Fruit fly (Drosophila melanogaster): ENCODE results near the gene CG42846.

CG42846 gene

DNA sequence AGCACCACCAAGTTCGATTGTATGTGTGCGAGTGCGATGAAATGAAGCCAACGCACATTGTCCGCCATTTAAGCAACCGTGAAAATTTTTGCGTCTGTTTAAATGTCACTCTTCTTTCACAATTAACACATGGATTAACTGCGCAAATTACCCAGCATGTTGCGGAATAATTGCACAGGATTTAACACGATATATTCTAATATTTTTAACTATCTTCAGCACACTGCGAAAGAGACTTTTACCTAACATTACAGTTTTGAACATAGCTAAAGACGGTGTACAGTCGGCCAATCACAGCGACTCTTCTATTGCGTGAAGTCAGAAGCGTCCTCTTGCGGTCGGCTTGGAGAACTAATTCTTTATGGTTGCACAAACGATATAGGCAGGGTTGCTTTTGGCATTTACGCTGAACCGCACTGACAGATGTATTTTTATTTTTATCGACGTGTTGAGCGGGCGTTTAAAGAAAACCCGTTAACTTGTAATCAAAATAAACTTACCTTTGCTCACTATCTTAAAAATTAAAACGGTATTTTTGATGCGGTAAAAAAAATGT lies 15.3 kb upstream of the CG42846 start (continued):
- TF ChIP-seq ro (GFP tag; IDR thresholded peaks at IDR 0.05) (no peak), CG11504 (tag; optimal IDR thresholded peaks at IDR 0.05) (no peak), maf-S (GFP tag; optimal IDR thresholded peaks at IDR 0.05) (no peak), oc (tag; optimal IDR thresholded peaks at IDR 0.05) (no peak), CG10565 (GFP tag; optimal IDR thresholded peaks at IDR 0.05) (no peak), CG14710 (tag; optimal IDR thresholded peaks at IDR 0.05) (peak; percentile 69), CG43689 (GFP tag; IDR thresholded peaks at IDR 0.05) (no peak), CG4404 (GFP tag; IDR thresholded peaks at IDR 0.05) (no peak), org-1 (GFP tag; optimal IDR thresholded peaks at IDR 0.05) (no peak), vnd (GFP tag; IDR thresholded peaks at IDR 0.05; ENCODE audit: partially characterized antibody) (no peak; the same call in 2 of the 3 replicates), hth (optimal IDR thresholded peaks at IDR 0.05) (no peak), cas (GFP tag; IDR thresholded peaks at IDR 0.05) (0 out of 2 replicates have a peak, but pooled peaks have one; percentile 10), Bteb2 (GFP tag; optimal IDR thresholded peaks at IDR 0.05) (no peak), dimm (GFP tag; IDR thresholded peaks at IDR 0.05) (no peak), trh (GFP tag; optimal IDR thresholded peaks at IDR 0.05) (no peak), CG12769 (tag; optimal IDR thresholded peaks at IDR 0.05) (no peak), Pdp1 (GFP tag; optimal IDR thresholded peaks at IDR 0.05) (peak; percentile 29 to 88), NFAT (GFP tag; IDR thresholded peaks at IDR 0.05) (no peak; the same call in 1 of the 2 replicates), jumu (GFP tag; optimal IDR thresholded peaks at IDR 0.05) (peak; percentile 42), CG6175 (GFP tag; IDR thresholded peaks at IDR 0.05) (no peak), nerfin-1 (tag; optimal IDR thresholded peaks at IDR 0.05) (peak; percentile 15), NC2α (GFP tag; optimal IDR thresholded peaks at IDR 0.05) (no peak), pnt (GFP tag; optimal IDR thresholded peaks at IDR 0.05) (no peak), sug (tag; optimal IDR thresholded peaks at IDR 0.05) (no peak), ap (GFP tag; IDR thresholded peaks at IDR 0.05) (no peak), CG6689 (GFP tag; IDR thresholded peaks at IDR 0.05) (no peak), Vsx1 (GFP tag; optimal IDR thresholded peaks at IDR 0.05) (no peak), CG14860 (GFP tag; IDR thresholded peaks at IDR 0.05; ENCODE audit: partially characterized antibody) (peak; percentile 67), CG30431 (GFP tag; optimal IDR thresholded peaks at IDR 0.05) (no peak), CG31441 (GFP tag; IDR thresholded peaks at IDR 0.05) (no peak), knrl (GFP tag; IDR thresholded peaks at IDR 0.05; ENCODE audit: partially characterized antibody) (peak; percentile 59; the same call in 2 of the 3 replicates), prd (optimal IDR thresholded peaks at IDR 0.05) (no peak), prd (GFP tag; IDR thresholded peaks at IDR 0.05) (peak; percentile 57; the same call in 1 of the 3 replicates), Dip2 (GFP tag; IDR thresholded peaks at IDR 0.05) (no peak), kah (GFP tag; optimal IDR thresholded peaks at IDR 0.05) (no peak), CG17912 (GFP tag; optimal IDR thresholded peaks at IDR 0.05) (peak; percentile 67), z (GFP tag; IDR thresholded peaks at IDR 0.05) (no peak), CG15479 (GFP tag; optimal IDR thresholded peaks at IDR 0.05) (peak; percentile 76), Hand (GFP tag; optimal IDR thresholded peaks at IDR 0.05) (no peak), CG15073 (GFP tag; optimal IDR thresholded peaks at IDR 0.05) (no peak), Meics (GFP tag; optimal IDR thresholded peaks at IDR 0.05) (no peak), salm (tag; optimal IDR thresholded peaks at IDR 0.05) (no peak), CG2889 (GFP tag; IDR thresholded peaks at IDR 0.05) (no peak), CG10959 (GFP tag; IDR thresholded peaks at IDR 0.05) (no peak), CG10321 (GFP tag; IDR thresholded peaks at IDR 0.05) (no peak), vvl (GFP tag; IDR thresholded peaks at IDR 0.05) (no peak), H15 (GFP tag; IDR thresholded peaks at IDR 0.05) (0 out of 3 replicates have a peak, but pooled peaks have one; percentile 40), CG2199 (GFP tag; IDR thresholded peaks at IDR 0.05) (0 out of 3 replicates have a peak, but pooled peaks have one; percentile 50), CG14965 (GFP tag; optimal IDR thresholded peaks at IDR 0.05; ENCODE audit: borderline replicate concordance) (no peak), wdn (GFP tag; IDR thresholded peaks at IDR 0.05) (no peak), Trl (optimal IDR thresholded peaks at IDR 0.05) (no peak), Trl (GFP tag; optimal IDR thresholded peaks at IDR 0.05) (peak; percentile 50)

All from whole organism, embryonic.